Worm (Caenorhabditis elegans): Measurements from ENCODE around the gene R07E3.4.

ce11 chrX:10285634-10286033 lies 47.5 kb downstream of the R07E3.4 start, which contains the start of gene npr-6:
- TF ChIP-seq ceh-6 (GFP tag; optimal IDR thresholded peaks at IDR 0.05) (no peak), ceh-24 (tag; optimal IDR thresholded peaks at IDR 0.05) (no peak), sox-4 (tag; optimal IDR thresholded peaks at IDR 0.05) (no peak), C38D4.7 (GFP tag; optimal IDR thresholded peaks at IDR 0.05) (no peak), nhr-11 (tag; optimal IDR thresholded peaks at IDR 0.05) (no peak), gmeb-2 (tag; optimal IDR thresholded peaks at IDR 0.05) (no peak), ttx-3 (tag; optimal IDR thresholded peaks at IDR 0.05) (no peak), nfya-1 (tag; optimal IDR thresholded peaks at IDR 0.05) (no peak), ceh-34 (tag; optimal IDR thresholded peaks at IDR 0.05) (no peak), ceh-30 (tag; optimal IDR thresholded peaks at IDR 0.05) (no peak)

Measured in whole organism, late embryonic.